Worm (Caenorhabditis elegans) whole organism, L1 larva: ENCODE data around the gene slcr-46.2.

Experiments used
- C16A3.4 ChIP-seq: fragments of 150-350 bp; optimal IDR thresholded peaks from 2 replicates; lab custom pipeline; 2014; ENCODE audit warnings: missing biosample characterization, missing genetic modification characterization
- C34B4.2 ChIP-seq: sonication (generic microtip); optimal IDR thresholded peaks from 2 replicates; lab custom pipeline; 2017; ENCODE audit warnings: mild to moderate bottlenecking, missing genetic modification characterization, missing compliant biosample characterization
- F16B12.6 ChIP-seq: fragments of 150-350 bp; optimal IDR thresholded peaks from 2 replicates; lab custom pipeline; 2014; ENCODE audit warnings: missing biosample characterization, missing genetic modification characterization
- alr-1 ChIP-seq: fragments of 200-800 bp; sonication (Bioruptor generic); optimal IDR thresholded peaks from 2 replicates; lab custom pipeline; 2018; ENCODE audit warnings: borderline replicate concordance, mild to moderate bottlenecking, missing genetic modification characterization, missing compliant biosample characterization
- ama-1 ChIP-seq: fragments of 150-350 bp; optimal IDR thresholded peaks from 2 replicates; lab custom pipeline; 2014
- ceh-8 ChIP-seq: fragments of 200-800 bp; sonication (Bioruptor generic); optimal IDR thresholded peaks from 2 replicates; lab custom pipeline; 2018; ENCODE audit warnings: mild to moderate bottlenecking, missing genetic modification characterization, moderate library complexity, missing compliant biosample characterization
- dsc-1 ChIP-seq: sonication (generic microtip); optimal IDR thresholded peaks from 2 replicates; lab custom pipeline; 2016; ENCODE audit warnings: mild to moderate bottlenecking, missing genetic modification characterization, missing compliant biosample characterization
- fkh-8 ChIP-seq: sonication (generic microtip); optimal IDR thresholded peaks from 2 replicates; lab custom pipeline; 2016; ENCODE audit warnings: mild to moderate bottlenecking, missing genetic modification characterization, missing compliant biosample characterization
- grh-1 ChIP-seq: fragments of 200-800 bp; sonication (Bioruptor generic); IDR thresholded peaks from 2 replicates; pipeline ENCODE4 v1.3.6; 2022; ENCODE audit warnings: missing genetic modification reagents, missing genetic modification characterization, missing compliant biosample characterization
- jun-1 ChIP-seq: fragments of 150-350 bp; optimal IDR thresholded peaks from 2 replicates; lab custom pipeline; 2014; ENCODE audit warnings: missing biosample characterization, missing genetic modification reagents, missing genetic modification characterization
- lin-13 ChIP-seq: fragments of 150-350 bp; optimal IDR thresholded peaks from 2 replicates; lab custom pipeline; 2014; ENCODE audit warnings: missing biosample characterization, missing genetic modification reagents, missing genetic modification characterization
- lin-35 ChIP-seq, 2 experiments: fragments of 150-350 bp; optimal IDR thresholded peaks; 2 replicates each; lab custom pipeline; 2014; ENCODE audit warnings: missing biosample characterization in 2 of 2, missing genetic modification characterization in 2 of 2, missing genetic modification reagents in 2 of 2
- lir-3 ChIP-seq: sonication (generic microtip); optimal IDR thresholded peaks from 2 replicates; lab custom pipeline; 2016; ENCODE audit warnings: mild to moderate bottlenecking, missing genetic modification characterization, moderate library complexity, missing compliant biosample characterization; ENCODE audit not compliant: poor library complexity
- nhr-12 ChIP-seq: sonication (generic microtip); optimal IDR thresholded peaks from 2 replicates; lab custom pipeline; 2017; ENCODE audit warnings: missing biosample characterization, missing genetic modification characterization
- unc-86 ChIP-seq: sonication (generic microtip); optimal IDR thresholded peaks from 2 replicates; lab custom pipeline; 2016; ENCODE audit warnings: missing genetic modification characterization, missing compliant biosample characterization
- vab-15 ChIP-seq: sonication (generic microtip); optimal IDR thresholded peaks from 2 replicates; lab custom pipeline; 2017; ENCODE audit warnings: missing genotype, mild to moderate bottlenecking, missing genetic modification characterization, missing compliant biosample characterization
- ztf-11 ChIP-seq, 2 experiments: sonication (generic microtip); optimal IDR thresholded peaks; 2 replicates each; lab custom pipeline; 2016 to 2017; ENCODE audit warnings: missing genetic modification characterization in 2 of 2, missing biosample characterization in 1 of 2, missing compliant biosample characterization in 1 of 2

Gene slcr-46.2

DNA sequence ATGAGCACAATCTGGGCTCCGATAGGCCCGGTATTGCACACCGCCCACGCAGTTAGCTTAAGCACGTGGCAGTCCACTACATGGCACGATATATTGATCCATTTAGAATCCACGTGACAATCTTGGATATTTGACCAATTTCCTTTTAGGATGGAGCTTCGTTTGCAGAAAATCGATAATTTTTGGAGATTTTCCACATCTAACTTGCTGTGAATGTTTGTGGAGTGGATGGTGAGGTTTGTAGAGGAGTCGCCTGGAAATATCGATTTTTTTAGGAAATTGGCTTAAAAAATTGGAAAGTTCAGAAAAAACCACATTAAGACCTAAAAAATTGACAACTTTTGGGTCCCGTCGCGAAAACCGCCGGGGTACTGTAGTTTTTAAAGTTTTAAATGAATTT lies 52.6 kb downstream of the slcr-46.2 start:
- TF ChIP-seq nhr-12 (no peak), fkh-8 (tag; lab: Kevin White, UChicago) (no peak), lin-35 (GFP tag; optimal IDR thresholded peaks at IDR 0.05; lab: Kevin White, UChicago) (no peak), lir-3 (tag; lab: Kevin White, UChicago) (no peak), ceh-8 (no peak), dsc-1 (no peak), alr-1 (tag; lab: Kevin White, UChicago) (no peak), jun-1 (no peak), vab-15 (no peak), F16B12.6 (tag; lab: Kevin White, UChicago) (no peak), C34B4.2 (no peak), C16A3.4 (tag; lab: Kevin White, UChicago) (no peak), ama-1 (lab: Kevin White, UChicago) (no peak), grh-1 (GFP tag; lab: Robert Waterston, UW) (no peak), lin-13 (no peak), unc-86 (tag; lab: Kevin White, UChicago) (no peak), ztf-11 (tag; optimal IDR thresholded peaks at IDR 0.05; lab: Kevin White, UChicago) (no peak)
